Worm (Caenorhabditis elegans): Measurements from ENCODE around the gene Y50E8A.2.

Y50E8A.2 gene

DNA sequence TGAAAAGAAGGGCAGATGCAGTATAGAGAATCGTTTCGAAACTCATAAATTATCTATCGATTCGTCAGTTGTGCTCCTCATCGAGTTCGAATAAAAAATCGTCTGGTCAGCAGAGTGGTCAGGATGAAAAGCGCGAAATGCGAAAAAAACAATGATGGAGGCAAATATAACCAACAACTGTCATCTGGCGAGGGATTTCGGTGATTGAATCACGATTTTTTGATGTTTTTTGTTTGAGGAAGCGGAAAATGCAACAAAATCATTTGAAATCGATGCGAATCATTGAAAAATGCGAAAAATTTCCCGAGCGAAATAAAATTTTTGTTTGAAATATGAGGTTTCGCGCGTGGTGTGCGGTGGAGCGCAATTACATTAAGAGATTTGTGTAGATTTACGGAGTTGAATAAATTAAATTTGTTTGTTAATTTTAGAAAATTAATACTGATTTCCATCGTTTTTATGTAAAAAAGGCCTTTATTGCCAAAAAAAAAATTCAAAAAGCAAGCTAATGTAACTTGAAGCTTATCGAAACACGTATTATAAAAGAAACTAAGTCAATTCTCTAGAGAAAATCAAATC, 5.6 kb upstream of the Y50E8A.2 start, which contains the start of gene unc-61 (continued):
- TF ChIP-seq F57C9.4 (tag; optimal IDR thresholded peaks at IDR 0.05), result no peak
- no peak for TF ChIP-seq tbp1 (GFP tag; optimal IDR thresholded peaks at IDR 0.05)
- no peak for TF ChIP-seq bed-1 (GFP tag; IDR thresholded peaks at IDR 0.05)
- TF ChIP-seq hlh-26 (GFP tag; conservative IDR thresholded peaks at IDR 0.05), result no peak
- no peak for TF ChIP-seq madf-10 (tag; optimal IDR thresholded peaks at IDR 0.05)
- TF ChIP-seq lin-35 (GFP tag; optimal IDR thresholded peaks at IDR 0.05), result peak in 1 of 3 experiments; percentile 72
- no peak for TF ChIP-seq die-1 (tag; optimal IDR thresholded peaks at IDR 0.05)
- no peak for TF ChIP-seq sdz-38 (tag; optimal IDR thresholded peaks at IDR 0.05)
- TF ChIP-seq ztf-3 (GFP tag; optimal IDR thresholded peaks at IDR 0.05), result no peak
- no peak for TF ChIP-seq madf-3 (GFP tag; IDR thresholded peaks at IDR 0.05)
- TF ChIP-seq ztf-25 (GFP tag; IDR thresholded peaks at IDR 0.05), result no peak
- peak; percentile 41 for TF ChIP-seq dpl-1 (GFP tag; optimal IDR thresholded peaks at IDR 0.05)
- no peak for TF ChIP-seq Y79H2A.3 (GFP tag; conservative IDR thresholded peaks at IDR 0.05)
- TF ChIP-seq ceh-100 (GFP tag; IDR thresholded peaks at IDR 0.05), result no peak

DNA sequence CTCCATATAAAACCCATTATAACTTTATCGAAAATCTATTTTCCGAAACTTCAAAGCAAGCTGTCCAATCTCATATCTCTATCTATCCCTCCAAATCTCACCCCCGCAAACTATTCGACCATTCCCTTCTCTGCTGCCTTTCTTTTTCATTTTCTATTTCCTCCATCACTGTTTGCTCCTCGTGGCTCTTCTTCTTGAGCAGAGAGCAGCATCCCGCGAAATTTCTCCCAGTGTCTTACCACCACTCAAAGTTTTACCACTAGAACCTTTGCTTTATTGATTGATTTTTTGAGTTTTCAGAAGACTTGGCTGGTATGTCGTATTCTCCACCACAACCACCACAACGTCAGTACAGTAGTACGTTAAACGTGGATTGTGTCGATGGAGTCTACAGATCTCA, 689 bp upstream of the Y50E8A.2 start, which contains the start of gene oig-3:
TSS of gene oig-3 (plus strand) at position 301 of the 400 bp plus-strand sequence.
- TF ChIP-seq hlh-12 (tag; optimal IDR thresholded peaks at IDR 0.05), result no peak
- TF ChIP-seq madf-10 (tag; optimal IDR thresholded peaks at IDR 0.05), result no peak
- TF ChIP-seq tbp1 (GFP tag; optimal IDR thresholded peaks at IDR 0.05), result no peak
- TF ChIP-seq cebp-1 (GFP tag; IDR thresholded peaks at IDR 0.05), result no peak
- TF ChIP-seq cebp-1 (tag; optimal IDR thresholded peaks at IDR 0.05), result no peak
- TF ChIP-seq aptf-2 (GFP tag; conservative IDR thresholded peaks at IDR 0.05), result no peak
- no peak for TF ChIP-seq ceh-91 (GFP tag; IDR thresholded peaks at IDR 0.05)
- TF ChIP-seq madf-8 (GFP tag; conservative IDR thresholded peaks at IDR 0.05), result no peak
- no peak for TF ChIP-seq madf-3 (GFP tag; IDR thresholded peaks at IDR 0.05)
- no peak for TF ChIP-seq K11D2.4 (GFP tag; IDR thresholded peaks at IDR 0.05)
- TF ChIP-seq lin-54 (GFP tag; optimal IDR thresholded peaks at IDR 0.05), result no peak
- no peak for TF ChIP-seq ztf-26 (tag; optimal IDR thresholded peaks at IDR 0.05)

DNA sequence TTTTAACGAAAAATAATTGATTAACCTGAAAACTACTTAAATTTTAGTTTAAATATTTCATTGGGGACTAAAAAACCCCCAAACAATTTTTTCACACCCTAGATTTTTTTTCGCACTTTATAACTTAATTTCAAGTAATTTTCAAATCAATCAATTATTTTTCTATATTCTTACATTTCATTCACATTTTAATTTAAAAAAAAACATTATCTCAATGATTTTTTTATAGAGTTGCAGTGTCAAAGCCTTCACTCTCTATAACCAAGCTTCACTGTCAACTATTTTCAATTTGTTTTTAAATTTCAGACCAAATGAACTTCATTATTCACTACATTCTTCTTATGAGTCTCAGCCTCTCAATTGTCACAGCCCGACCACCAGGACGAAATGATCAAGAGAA, 2.1 kb downstream of the Y50E8A.2 start, which contains the start of gene Y50E8A.1:
TSS of gene Y50E8A.1 (plus strand) at position 301 of the 400 bp plus-strand sequence.
- TF ChIP-seq egrh-3 (GFP tag; IDR thresholded peaks at IDR 0.05), result no peak
- TF ChIP-seq B0336.3 (GFP tag; IDR thresholded peaks at IDR 0.05), result no peak
- TF ChIP-seq madf-6 (GFP tag; IDR thresholded peaks at IDR 0.05), result no peak
- TF ChIP-seq hsf-1 (GFP tag; IDR thresholded peaks at IDR 0.05), result no peak
- no peak for TF ChIP-seq ets-4 (GFP tag; optimal IDR thresholded peaks at IDR 0.05)
- no peak for TF ChIP-seq let-607 (tag; optimal IDR thresholded peaks at IDR 0.05)
- no peak for TF ChIP-seq ztf-18 (tag; optimal IDR thresholded peaks at IDR 0.05)
- TF ChIP-seq ceh-100 (GFP tag; IDR thresholded peaks at IDR 0.05), result no peak
- no peak for TF ChIP-seq aptf-3 (GFP tag; IDR thresholded peaks at IDR 0.05)
- TF ChIP-seq ceh-79 (tag; optimal IDR thresholded peaks at IDR 0.05), result no peak
- TF ChIP-seq nfya-2 (GFP tag; IDR thresholded peaks at IDR 0.05), result no peak
- TF ChIP-seq snpc-3.4 (tag; optimal IDR thresholded peaks at IDR 0.05), result no peak

DNA sequence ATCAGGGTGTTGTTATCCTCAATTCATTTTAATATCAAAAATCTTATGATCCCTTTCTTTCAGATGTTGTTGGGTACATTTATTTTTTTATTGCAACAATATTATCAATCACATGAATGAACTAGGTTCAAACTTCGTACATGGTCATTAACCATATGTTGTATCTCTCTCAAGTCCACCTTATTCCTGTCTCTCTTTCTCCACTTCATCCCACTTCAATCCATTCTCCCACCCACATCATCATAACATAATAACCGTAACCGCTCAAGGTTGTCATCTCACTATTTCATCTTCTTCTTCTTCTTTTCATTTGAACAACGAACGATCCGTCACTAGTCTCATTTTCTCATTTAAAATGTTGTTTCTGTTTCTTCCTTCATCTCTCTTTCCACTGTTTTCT, 3.2 kb downstream of the Y50E8A.2 start:
- TF ChIP-seq K12H6.12 (tag; optimal IDR thresholded peaks at IDR 0.05), result no peak
- TF ChIP-seq fkh-3 (tag; optimal IDR thresholded peaks at IDR 0.05), result no peak
- TF ChIP-seq snpc-1.1 (tag; optimal IDR thresholded peaks at IDR 0.05; ENCODE audit: insufficient read depth), result no peak
- TF ChIP-seq mes-4 (tag; optimal IDR thresholded peaks at IDR 0.05), result no peak
- TF ChIP-seq rpc-1 (optimal IDR thresholded peaks at IDR 0.05), result no peak
- TF ChIP-seq rpc-1 (tag; optimal IDR thresholded peaks at IDR 0.05), result no peak
- no peak for TF ChIP-seq chd-7 (tag; optimal IDR thresholded peaks at IDR 0.05)
- no peak for TF ChIP-seq ZK185.1 (tag; optimal IDR thresholded peaks at IDR 0.05; ENCODE audit: poor library complexity, severe bottlenecking)
- TF ChIP-seq somi-1 (GFP tag; optimal IDR thresholded peaks at IDR 0.05), result peak; percentile 76
